Worm (Caenorhabditis elegans) whole organism, midembryonic: ENCODE measurements around the gene ent-2.

Source experiments
- T22C8.4 ChIP-seq: fragments of 200-800 bp; sonication (Bioruptor generic); IDR thresholded peaks from 2 replicates; pipeline ENCODE4 v1.3.6; 2022; ENCODE audit warnings: missing genetic modification characterization, missing compliant biosample characterization
- cog-1 ChIP-seq: sonication (generic microtip); optimal IDR thresholded peaks from 2 replicates; lab custom pipeline; 2016; ENCODE audit warnings: missing genetic modification characterization, missing compliant biosample characterization
- flt-1 ChIP-seq: fragments of 200-800 bp; sonication (Bioruptor generic); IDR thresholded peaks from 2 replicates; pipeline ENCODE4 v1.3.6; 2022; ENCODE audit warnings: missing genetic modification characterization, missing compliant biosample characterization
- med-1 ChIP-seq: sonication (generic microtip); optimal IDR thresholded peaks from 2 replicates; lab custom pipeline; 2017; ENCODE audit warnings: missing genetic modification characterization, mild to moderate bottlenecking, missing compliant biosample characterization, antibody characterized with exemption, missing genetic modification reagents; ENCODE audit not compliant: insufficient read depth
- ref-1 ChIP-seq: fragments of 200-800 bp; sonication (Bioruptor generic); conservative IDR thresholded peaks from 2 replicates; pipeline ENCODE4 v1.3.6; 2022; ENCODE audit warnings: missing genetic modification reagents, missing genetic modification characterization, missing compliant biosample characterization
- ztf-23 ChIP-seq: fragments of 200-800 bp; sonication (Bioruptor generic); IDR thresholded peaks from 2 replicates; pipeline ENCODE4 v1.3.6; 2022; ENCODE audit warnings: missing genetic modification reagents, missing genetic modification characterization, missing compliant biosample characterization
- ztf-29 ChIP-seq: fragments of 200-800 bp; sonication (Bioruptor generic); IDR thresholded peaks from 2 replicates; pipeline ENCODE4 v1.3.6; 2022; ENCODE audit warnings: missing genetic modification reagents, missing genetic modification characterization, missing compliant biosample characterization

ent-2 gene

DNA sequence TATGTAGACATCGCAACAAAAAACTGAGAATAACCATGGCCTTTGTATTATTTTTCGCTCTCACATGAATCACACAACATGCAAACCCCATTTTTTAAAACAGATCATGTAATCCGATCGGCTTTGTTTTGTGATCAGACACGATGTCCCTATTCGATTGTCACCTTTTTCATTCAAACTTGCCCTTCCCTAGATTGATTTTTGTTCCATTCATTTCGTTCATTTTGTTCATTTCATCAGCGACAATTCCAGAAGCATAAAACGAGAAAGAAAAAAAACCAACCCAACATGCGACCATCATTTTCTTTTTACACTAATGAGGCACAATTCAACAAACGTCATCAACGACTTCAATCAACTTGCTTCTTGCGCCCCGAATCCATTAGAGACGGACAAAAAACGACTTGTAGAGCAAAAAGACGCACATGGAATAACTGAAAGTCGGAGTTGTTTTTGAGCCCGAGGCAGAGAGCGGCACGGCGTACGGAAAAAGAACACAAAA lies 50.1 kb downstream of the ent-2 start, which contains the start of gene F59D12.3:
TSS of gene F59D12.3 (minus strand) at position 51 of the 502 bp plus-strand sequence.
- no peak for TF ChIP-seq ztf-23 (GFP tag; lab: Robert Waterston, UW)
- no peak for TF ChIP-seq T22C8.4 (GFP tag; lab: Robert Waterston, UW)
- no peak for TF ChIP-seq med-1 (GFP tag; lab: Kevin White, UChicago)
- TF ChIP-seq ref-1 (GFP tag; lab: Robert Waterston, UW) = no peak

DNA sequence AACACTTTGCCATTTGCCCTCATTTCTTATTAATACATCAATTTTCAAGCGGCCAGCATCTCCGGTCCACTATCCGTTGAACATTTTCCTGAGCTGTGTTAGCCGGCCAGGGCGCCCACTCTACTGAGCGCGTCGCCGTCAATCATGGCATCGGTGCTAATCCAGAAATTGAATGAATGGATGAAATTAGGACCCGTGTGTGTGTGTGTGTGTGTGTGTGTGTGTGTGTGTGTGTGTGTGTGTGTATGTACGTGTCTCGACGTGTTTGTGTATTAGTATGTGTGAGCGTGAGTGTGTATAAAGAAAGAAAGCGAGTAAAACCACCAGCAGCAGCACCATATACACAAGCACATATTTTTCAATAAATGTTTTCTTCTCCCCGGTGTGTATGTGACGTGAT lies 52.3 kb downstream of the ent-2 start:
- TF ChIP-seq ztf-23 (GFP tag; lab: Robert Waterston, UW) (no peak), cog-1 (tag; lab: Kevin White, UChicago) (no peak), ref-1 (GFP tag; lab: Robert Waterston, UW) (no peak), flt-1 (GFP tag; lab: Robert Waterston, UW) (no peak), ztf-29 (GFP tag; lab: Robert Waterston, UW) (no peak)
